Worm (Caenorhabditis elegans): Measurements from ENCODE around the gene lmd-5.

DNA sequence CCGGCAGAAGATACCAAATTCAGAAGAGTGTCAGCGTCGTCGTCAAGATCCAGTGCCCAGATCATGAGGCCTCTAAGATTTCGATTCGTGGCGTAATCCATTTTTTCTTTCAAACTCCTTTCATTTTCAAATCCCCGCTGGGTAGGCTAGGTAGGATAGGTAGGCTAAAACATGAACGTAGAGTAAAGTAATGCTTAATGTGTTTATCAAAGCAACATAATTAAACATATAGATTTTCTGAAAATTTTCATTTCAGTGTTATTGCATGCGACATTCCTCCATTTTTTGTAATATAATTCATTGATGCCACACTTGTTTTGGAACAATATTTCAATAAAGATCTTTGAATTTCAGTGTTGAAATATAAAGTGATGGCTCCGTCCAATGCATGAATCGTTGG lies 6.0 kb downstream of the lmd-5 start, which contains the start of gene T01C4.8:
- TF ChIP-seq elt-3 (tag; optimal IDR thresholded peaks at IDR 0.05) (no peak), snpc-4 (tag; optimal IDR thresholded peaks at IDR 0.05) (no peak), egl-27 (tag; optimal IDR thresholded peaks at IDR 0.05) (no peak)

Data from whole organism, L1 larva.